Worm (Caenorhabditis elegans) whole organism, mixed stage, embryonic: Measurements from ENCODE around the gene C08E8.2.

Experiments used
- M03D4.4 ChIP-seq: sonication (generic microtip); optimal IDR thresholded peaks from 2 replicates; lab custom pipeline; 2017; ENCODE audit warnings: mild to moderate bottlenecking, missing genetic modification characterization, missing compliant biosample characterization
- bed-3 ChIP-seq: fragments of 200-800 bp; sonication (Bioruptor generic); optimal IDR thresholded peaks from 3 replicates; lab custom pipeline; 2018; ENCODE audit warnings: mild to moderate bottlenecking, missing genetic modification characterization, moderate library complexity, missing compliant biosample characterization
- blmp-1 ChIP-seq: fragments of 150-350 bp; optimal IDR thresholded peaks from 2 replicates; lab custom pipeline; 2014; ENCODE audit warnings: missing biosample characterization, missing genetic modification characterization
- ceh-39 ChIP-seq: fragments of 150-350 bp; optimal IDR thresholded peaks from 2 replicates; lab custom pipeline; 2014; ENCODE audit warnings: missing biosample characterization, missing genetic modification characterization
- ceh-43 ChIP-seq: fragments of 200-800 bp; sonication (Bioruptor generic); optimal IDR thresholded peaks from 2 replicates; lab custom pipeline; 2018; ENCODE audit warnings: mild to moderate bottlenecking, missing genetic modification characterization, moderate library complexity, missing compliant biosample characterization
- ceh-83 ChIP-seq: fragments of 200-800 bp; sonication (Bioruptor generic); optimal IDR thresholded peaks from 2 replicates; lab custom pipeline; 2018; ENCODE audit warnings: mild to moderate bottlenecking, missing genetic modification characterization, missing compliant biosample characterization
- ces-1 ChIP-seq: fragments of 150-350 bp; optimal IDR thresholded peaks from 2 replicates; lab custom pipeline; 2014; ENCODE audit warnings: missing biosample characterization, missing genetic modification reagents, missing genetic modification characterization
- cnd-1 ChIP-seq: fragments of 200-800 bp; sonication (Bioruptor generic); optimal IDR thresholded peaks from 2 replicates; lab custom pipeline; 2018; ENCODE audit warnings: mild to moderate bottlenecking, missing genetic modification characterization, missing compliant biosample characterization
- drap-1 ChIP-seq: fragments of 200-800 bp; sonication (Bioruptor generic); optimal IDR thresholded peaks from 3 replicates; lab custom pipeline; 2018; ENCODE audit warnings: mild to moderate bottlenecking, missing genetic modification characterization, missing compliant biosample characterization
- elt-1 ChIP-seq: sonication (generic microtip); optimal IDR thresholded peaks from 2 replicates; lab custom pipeline; 2017; ENCODE audit warnings: missing genetic modification characterization, mild to moderate bottlenecking, missing compliant biosample characterization, antibody characterized with exemption, moderate library complexity, borderline replicate concordance; ENCODE audit not compliant: insufficient read depth
- elt-3 ChIP-seq: fragments of 150-350 bp; optimal IDR thresholded peaks from 2 replicates; lab custom pipeline; 2014; ENCODE audit warnings: missing biosample characterization, missing genetic modification characterization
- ham-2 ChIP-seq: fragments of 200-800 bp; sonication (Bioruptor generic); optimal IDR thresholded peaks from 2 replicates; lab custom pipeline; 2018; ENCODE audit warnings: mild to moderate bottlenecking, missing genetic modification characterization, missing compliant biosample characterization
- lin-13 ChIP-seq: fragments of 150-350 bp; optimal IDR thresholded peaks from 2 replicates; lab custom pipeline; 2014; ENCODE audit warnings: missing biosample characterization, missing genetic modification characterization
- lin-32 ChIP-seq: fragments of 200-800 bp; sonication (Bioruptor generic); optimal IDR thresholded peaks from 2 replicates; lab custom pipeline; 2018; ENCODE audit warnings: mild to moderate bottlenecking, missing genetic modification characterization, missing compliant biosample characterization
- lsy-2 ChIP-seq: fragments of 150-350 bp; optimal IDR thresholded peaks from 2 replicates; lab custom pipeline; 2014; ENCODE audit warnings: missing biosample characterization, missing genetic modification characterization
- mab-5 ChIP-seq: fragments of 150-350 bp; optimal IDR thresholded peaks from 2 replicates; lab custom pipeline; 2014; ENCODE audit warnings: missing biosample characterization, missing genetic modification characterization
- mep-1 ChIP-seq: fragments of 150-350 bp; optimal IDR thresholded peaks from 2 replicates; lab custom pipeline; 2017; ENCODE audit warnings: missing biosample characterization, missing genetic modification reagents, missing genetic modification characterization, inconsistent platforms
- mls-2 ChIP-seq: sonication (generic microtip); optimal IDR thresholded peaks from 2 replicates; lab custom pipeline; 2016; ENCODE audit warnings: mild to moderate bottlenecking, missing genetic modification characterization, moderate library complexity, missing compliant biosample characterization
- nhr-2 ChIP-seq: fragments of 150-350 bp; optimal IDR thresholded peaks from 2 replicates; lab custom pipeline; 2014; ENCODE audit warnings: missing biosample characterization, missing genetic modification characterization
- nhr-237 ChIP-seq: fragments of 150-350 bp; optimal IDR thresholded peaks from 2 replicates; lab custom pipeline; 2014; ENCODE audit warnings: missing biosample characterization, missing genetic modification characterization
- nhr-28 ChIP-seq: fragments of 150-350 bp; optimal IDR thresholded peaks from 2 replicates; lab custom pipeline; 2014; ENCODE audit warnings: missing biosample characterization, missing genetic modification characterization
- nhr-76 ChIP-seq: sonication (generic microtip); optimal IDR thresholded peaks from 2 replicates; lab custom pipeline; 2017; ENCODE audit warnings: missing biosample characterization, missing genetic modification characterization
- sem-2 ChIP-seq: fragments of 200-800 bp; sonication (Bioruptor generic); optimal IDR thresholded peaks from 2 replicates; lab custom pipeline; 2018; ENCODE audit warnings: mild to moderate bottlenecking, missing genetic modification characterization, missing compliant biosample characterization
- snpc-4 ChIP-seq: fragments of 150-350 bp; optimal IDR thresholded peaks from 2 replicates; lab custom pipeline; 2014; ENCODE audit warnings: missing biosample characterization, missing genetic modification characterization
- sptf-1 ChIP-seq: sonication (generic microtip); optimal IDR thresholded peaks from 2 replicates; lab custom pipeline; 2017; ENCODE audit warnings: mild to moderate bottlenecking, missing genetic modification characterization, moderate library complexity, missing compliant biosample characterization
- tbx-8 ChIP-seq: fragments of 200-800 bp; sonication (Bioruptor generic); optimal IDR thresholded peaks from 2 replicates; lab custom pipeline; 2018; ENCODE audit warnings: mild to moderate bottlenecking, missing genetic modification characterization, moderate library complexity, missing compliant biosample characterization
- unc-120 ChIP-seq: sonication (generic microtip); optimal IDR thresholded peaks from 2 replicates; lab custom pipeline; 2017; ENCODE audit warnings: missing genetic modification characterization, missing compliant biosample characterization; ENCODE audit not compliant: poor library complexity, severe bottlenecking
- unc-39 ChIP-seq: fragments of 150-350 bp; optimal IDR thresholded peaks from 2 replicates; lab custom pipeline; 2014; ENCODE audit warnings: missing biosample characterization, missing genetic modification characterization
- unc-62 ChIP-seq: fragments of 150-350 bp; optimal IDR thresholded peaks from 2 replicates; lab custom pipeline; 2014; ENCODE audit warnings: missing biosample characterization, missing genetic modification reagents, missing genetic modification characterization
- zip-8 ChIP-seq: fragments of 150-350 bp; optimal IDR thresholded peaks from 2 replicates; lab custom pipeline; 2014; ENCODE audit warnings: missing biosample characterization, missing genetic modification characterization
- ztf-11 ChIP-seq: fragments of 150-350 bp; optimal IDR thresholded peaks from 2 replicates; lab custom pipeline; 2014; ENCODE audit warnings: missing biosample characterization, missing genetic modification characterization

C08E8.2 gene

ce11 chrV:18331086-18331485 is 24.6 kb downstream of the C08E8.2 start, which contains the start of gene B0462.4:
TSS of gene B0462.4 (minus strand) at chrV:18331186.
- TF ChIP-seq tbx-8 (GFP tag; lab: Kevin White, UChicago) (no peak), blmp-1 (tag; lab: Kevin White, UChicago) (no peak), mep-1 (tag; lab: Kevin White, UChicago) (no peak), elt-1 (no peak), ham-2 (no peak), lin-32 (no peak), zip-8 (tag; lab: Kevin White, UChicago) (no peak), nhr-28 (tag; lab: Kevin White, UChicago) (no peak)

ce11 chrV:18324525-18324924 is 31.1 kb downstream of the C08E8.2 start:
- TF ChIP-seq bed-3 (no peak), unc-120 (tag; lab: Kevin White, UChicago) (no peak), unc-62 (GFP tag; lab: Kevin White, UChicago) (no peak), drap-1 (GFP tag; lab: Kevin White, UChicago) (no peak), tbx-8 (GFP tag; lab: Kevin White, UChicago) (no peak), snpc-4 (tag; lab: Kevin White, UChicago) (no peak), ham-2 (no peak), ces-1 (GFP tag; lab: Kevin White, UChicago) (no peak), mab-5 (tag; lab: Kevin White, UChicago) (no peak), nhr-237 (tag; lab: Kevin White, UChicago) (no peak), elt-1 (no peak), ztf-11 (tag; lab: Kevin White, UChicago) (no peak), sem-2 (GFP tag; lab: Kevin White, UChicago) (no peak), unc-39 (tag; lab: Kevin White, UChicago) (no peak), cnd-1 (no peak), nhr-76 (tag; lab: Kevin White, UChicago) (no peak)

ce11 chrV:18323231-18323630 is 32.4 kb downstream of the C08E8.2 start, which contains the start of gene B0462.5:
TSS of gene B0462.5 (minus strand) at chrV:18323331.
- TF ChIP-seq ceh-83 = no peak
- TF ChIP-seq zip-8 (tag; lab: Kevin White, UChicago) = no peak
- TF ChIP-seq unc-39 (tag; lab: Kevin White, UChicago) = no peak
- no peak for TF ChIP-seq drap-1 (GFP tag; lab: Kevin White, UChicago)
- TF ChIP-seq mep-1 (tag; lab: Kevin White, UChicago) = no peak
- no peak for TF ChIP-seq M03D4.4 (tag; lab: Kevin White, UChicago)
- TF ChIP-seq sptf-1 (tag; lab: Kevin White, UChicago) = no peak
- no peak for TF ChIP-seq unc-62 (GFP tag; lab: Kevin White, UChicago)
- no peak for TF ChIP-seq lin-13 (tag; lab: Kevin White, UChicago)
- no peak for TF ChIP-seq elt-3 (tag; lab: Kevin White, UChicago)
- TF ChIP-seq nhr-2 (tag; lab: Kevin White, UChicago) = no peak
- TF ChIP-seq snpc-4 (tag; lab: Kevin White, UChicago) = no peak
- no peak for TF ChIP-seq ham-2
- no peak for TF ChIP-seq mls-2
- TF ChIP-seq mab-5 (tag; lab: Kevin White, UChicago) = no peak

ce11 chrV:18318312-18318711 is 37.3 kb downstream of the C08E8.2 start, which contains the start of gene fbxb-119:
TSS of gene fbxb-119 (plus strand) at chrV:18318612.
- TF ChIP-seq lsy-2 (tag; lab: Kevin White, UChicago) (no peak), sem-2 (GFP tag; lab: Kevin White, UChicago) (no peak), ceh-43 (GFP tag; lab: Kevin White, UChicago) (no peak), ceh-39 (no peak), ces-1 (GFP tag; lab: Kevin White, UChicago) (no peak), snpc-4 (tag; lab: Kevin White, UChicago) (no peak), nhr-28 (tag; lab: Kevin White, UChicago) (no peak), zip-8 (tag; lab: Kevin White, UChicago) (no peak), ceh-83 (no peak), unc-62 (GFP tag; lab: Kevin White, UChicago) (no peak)
